Fruit fly (Drosophila melanogaster): Measurements from ENCODE around the gene CtsB.
A peak's percentile ranks its signal among the peaks of the same experiment; 100 is the strongest.

- no peak for TF ChIP-seq cic (GFP tag; optimal IDR thresholded peaks at IDR 0.05)
- TF ChIP-seq CG5204 (GFP tag; optimal IDR thresholded peaks at IDR 0.05), result no peak
- TF ChIP-seq Clk (GFP tag; optimal IDR thresholded peaks at IDR 0.05), result no peak
- TF ChIP-seq Mnt (GFP tag; optimal IDR thresholded peaks at IDR 0.05), result peak; percentile 44
- peak; percentile 60 for TF ChIP-seq bab1 (GFP tag; optimal IDR thresholded peaks at IDR 0.05)
These were observed 37.3 kb downstream of the CtsB start, which contains the start of gene Grip91 for dm6 chrX:13744599-13745052.
